Worm (Caenorhabditis elegans) whole organism, young adult: ENCODE measurements around the gene srh-283.
A peak's percentile ranks its signal among the peaks of the same experiment; 100 is the strongest.

Experiments used
- B0261.1 ChIP-seq: sonication (generic microtip); optimal IDR thresholded peaks from 2 replicates; lab custom pipeline; 2016; ENCODE audit warnings: mild to moderate bottlenecking, missing genetic modification characterization, moderate library complexity, missing compliant biosample characterization
- C06A6.2 ChIP-seq: fragments of 200-800 bp; sonication (Bioruptor generic); conservative IDR thresholded peaks from 2 replicates; pipeline ENCODE4 v1.3.6; 2022; ENCODE audit warnings: missing genetic modification characterization, missing compliant biosample characterization
- C17E4.6 ChIP-seq: fragments of 200-800 bp; sonication (Bioruptor generic); IDR thresholded peaks from 2 replicates; pipeline ENCODE4 v1.3.6; 2022; ENCODE audit warnings: missing genetic modification reagents, missing genetic modification characterization, missing compliant biosample characterization
- D2030.7 ChIP-seq: fragments of 200-800 bp; sonication (Bioruptor generic); IDR thresholded peaks from 2 replicates; pipeline ENCODE4 v1.3.6; 2022; ENCODE audit warnings: missing genetic modification reagents, missing genetic modification characterization, missing compliant biosample characterization
- F55B11.4 ChIP-seq: sonication (generic microtip); optimal IDR thresholded peaks from 2 replicates; lab custom pipeline; 2016; ENCODE audit warnings: missing compliant biosample characterization, missing genetic modification characterization, borderline replicate concordance; ENCODE audit not compliant: insufficient read depth
- F57A8.1 ChIP-seq: fragments of 200-800 bp; sonication (Bioruptor generic); optimal IDR thresholded peaks from 2 replicates; lab custom pipeline; 2018; ENCODE audit warnings: mild to moderate bottlenecking, missing genetic modification characterization, moderate library complexity, missing compliant biosample characterization
- ZK185.1 ChIP-seq: sonication (generic microtip); optimal IDR thresholded peaks from 2 replicates; lab custom pipeline; 2016; ENCODE audit warnings: mild to moderate bottlenecking, missing genetic modification characterization, missing compliant biosample characterization; ENCODE audit not compliant: poor library complexity, severe bottlenecking
- akir-1 ChIP-seq: fragments of 200-800 bp; sonication (Bioruptor generic); optimal IDR thresholded peaks from 2 replicates; lab custom pipeline; 2018; ENCODE audit warnings: mild to moderate bottlenecking, missing genetic modification characterization, moderate library complexity, missing compliant biosample characterization
- aptf-2 ChIP-seq: fragments of 200-800 bp; sonication (Bioruptor generic); conservative IDR thresholded peaks from 2 replicates; pipeline ENCODE4 v1.3.6; 2022; ENCODE audit warnings: missing genetic modification reagents, missing genetic modification characterization, missing compliant biosample characterization
- bed-1 ChIP-seq: fragments of 200-800 bp; sonication (Bioruptor generic); IDR thresholded peaks from 2 replicates; pipeline ENCODE4 v1.3.6; 2022; ENCODE audit warnings: missing genetic modification reagents, missing genetic modification characterization, missing compliant biosample characterization
- cebp-1 ChIP-seq, 2 experiments: fragments of 200-800 bp in 1 of 2; sonication (Bioruptor generic) in 1 of 2; sonication (generic microtip) in 1 of 2; IDR thresholded peaks in 1 of 2; optimal IDR thresholded peaks in 1 of 2; 2 replicates each; pipeline versions ENCODE4 v1.3.6 to Lab custom; 2017 to 2022; ENCODE audit warnings: missing compliant biosample characterization in 2 of 2, missing genetic modification characterization in 2 of 2, mild to moderate bottlenecking in 1 of 2, missing genetic modification reagents in 1 of 2, moderate library complexity in 1 of 2
- ceh-58 ChIP-seq: fragments of 200-800 bp; sonication (Bioruptor generic); IDR thresholded peaks from 2 replicates; pipeline ENCODE4 v1.3.6; 2022; ENCODE audit warnings: missing genetic modification characterization, missing compliant biosample characterization
- ceh-91 ChIP-seq: fragments of 200-800 bp; sonication (Bioruptor generic); IDR thresholded peaks from 2 replicates; pipeline ENCODE4 v1.3.6; 2022; ENCODE audit warnings: missing genetic modification reagents, missing genetic modification characterization, missing compliant biosample characterization
- chd-7 ChIP-seq: sonication (generic microtip); optimal IDR thresholded peaks from 2 replicates; lab custom pipeline; 2016; ENCODE audit warnings: mild to moderate bottlenecking, missing genetic modification characterization, moderate library complexity, missing compliant biosample characterization
- egl-44 ChIP-seq: fragments of 200-800 bp; sonication (Bioruptor generic); IDR thresholded peaks from 2 replicates; pipeline ENCODE4 v1.3.6; 2022; ENCODE audit warnings: missing genetic modification reagents, missing genetic modification characterization, missing compliant biosample characterization
- ekl-4 ChIP-seq: fragments of 200-800 bp; sonication (Bioruptor generic); IDR thresholded peaks from 2 replicates; pipeline ENCODE4 v1.3.6; 2022; ENCODE audit warnings: missing genetic modification reagents, missing genetic modification characterization, missing compliant biosample characterization
- fkh-3 ChIP-seq: sonication (generic microtip); optimal IDR thresholded peaks from 2 replicates; lab custom pipeline; 2016; ENCODE audit warnings: mild to moderate bottlenecking, missing genetic modification characterization, missing compliant biosample characterization
- lin-26 ChIP-seq: fragments of 200-800 bp; sonication (Bioruptor generic); IDR thresholded peaks from 2 replicates; pipeline ENCODE4 v1.3.6; 2022; ENCODE audit warnings: missing genetic modification reagents, missing genetic modification characterization, missing compliant biosample characterization
- lin-40 ChIP-seq: sonication (generic microtip); optimal IDR thresholded peaks from 2 replicates; lab custom pipeline; 2016; ENCODE audit warnings: missing genetic modification characterization, mild to moderate bottlenecking, missing compliant biosample characterization, missing genotype, missing genetic modification reagents
- madf-10 ChIP-seq: sonication (generic microtip); optimal IDR thresholded peaks from 2 replicates; lab custom pipeline; 2016; ENCODE audit warnings: mild to moderate bottlenecking, missing genetic modification characterization, missing compliant biosample characterization
- madf-6 ChIP-seq: fragments of 200-800 bp; sonication (Bioruptor generic); IDR thresholded peaks from 2 replicates; pipeline ENCODE4 v1.3.6; 2022; ENCODE audit warnings: missing genetic modification reagents, missing genetic modification characterization, missing compliant biosample characterization
- mes-4 ChIP-seq: sonication (generic microtip); optimal IDR thresholded peaks from 2 replicates; lab custom pipeline; 2016; ENCODE audit warnings: missing genotype, missing genetic modification characterization, missing compliant biosample characterization
- mxl-1 ChIP-seq: sonication (generic microtip); optimal IDR thresholded peaks from 2 replicates; lab custom pipeline; 2016; ENCODE audit warnings: missing genetic modification characterization, missing compliant biosample characterization
- nfya-1 ChIP-seq: sonication (generic microtip); optimal IDR thresholded peaks from 2 replicates; lab custom pipeline; 2017; ENCODE audit warnings: antibody characterized with exemption, missing compliant biosample characterization, missing genetic modification characterization, borderline replicate concordance; ENCODE audit not compliant: insufficient read depth
- pha-4 ChIP-seq: fragments of 150-350 bp; sonication (generic microtip); optimal IDR thresholded peaks from 2 replicates; lab custom pipeline; 2014; ENCODE audit warnings: missing biosample characterization, missing genetic modification reagents, missing genetic modification characterization
- rpc-1 ChIP-seq, 2 experiments: fragments of 150-350 bp in 1 of 2; sonication (generic microtip) in 1 of 2; optimal IDR thresholded peaks; 2 replicates each; lab custom pipeline; 2014 to 2018; ENCODE audit warnings: missing biosample characterization in 1 of 2, missing genetic modification characterization in 1 of 2, missing genetic modification reagents in 1 of 2, missing genotype in 1 of 2
- snpc-1.1 ChIP-seq: sonication (generic microtip); optimal IDR thresholded peaks from 2 replicates; lab custom pipeline; 2017; ENCODE audit warnings: missing genetic modification characterization, mild to moderate bottlenecking, missing compliant biosample characterization, antibody characterized with exemption, moderate library complexity, missing genotype, missing genetic modification reagents; ENCODE audit not compliant: insufficient read depth
- snpc-3.4 ChIP-seq: sonication (generic microtip); optimal IDR thresholded peaks from 2 replicates; lab custom pipeline; 2017; ENCODE audit warnings: missing genetic modification characterization, mild to moderate bottlenecking, missing compliant biosample characterization, antibody characterized with exemption, moderate library complexity, missing genotype, missing genetic modification reagents
- snpc-4 ChIP-seq, 5 experiments: fragments of 150-350 bp in 1 of 5; sonication (generic microtip) in 4 of 5; optimal IDR thresholded peaks; 2 replicates each; lab custom pipeline; 2014 to 2018; ENCODE audit warnings: missing genetic modification characterization in 5 of 5, missing biosample characterization in 3 of 5, antibody characterized with exemption in 2 of 5, mild to moderate bottlenecking in 2 of 5, missing compliant biosample characterization in 2 of 5, missing genotype in 2 of 5, moderate library complexity in 2 of 5, missing genetic modification reagents in 1 of 5
- somi-1 ChIP-seq: fragments of 200-800 bp; sonication (Bioruptor generic); optimal IDR thresholded peaks from 2 replicates; lab custom pipeline; 2018; ENCODE audit warnings: mild to moderate bottlenecking, missing genetic modification characterization, missing compliant biosample characterization
- sptf-2 ChIP-seq: fragments of 200-800 bp; sonication (Bioruptor generic); optimal IDR thresholded peaks from 2 replicates; lab custom pipeline; 2018; ENCODE audit warnings: mild to moderate bottlenecking, missing genetic modification characterization, missing compliant biosample characterization
- tbp1 ChIP-seq: fragments of 200-800 bp; sonication (Bioruptor generic); optimal IDR thresholded peaks from 2 replicates; lab custom pipeline; 2018; ENCODE audit warnings: mild to moderate bottlenecking, missing genetic modification characterization, missing compliant biosample characterization
- zfh-2 ChIP-seq: fragments of 200-800 bp; sonication (Bioruptor generic); conservative IDR thresholded peaks from 2 replicates; pipeline ENCODE4 v1.3.6; 2022; ENCODE audit warnings: missing genetic modification reagents, missing genetic modification characterization, missing compliant biosample characterization
- zim-3 ChIP-seq: sonication (generic microtip); optimal IDR thresholded peaks from 2 replicates; lab custom pipeline; 2017; ENCODE audit warnings: mild to moderate bottlenecking, missing genetic modification characterization, moderate library complexity, missing compliant biosample characterization
- ztf-25 ChIP-seq: fragments of 200-800 bp; sonication (Bioruptor generic); IDR thresholded peaks from 2 replicates; pipeline ENCODE4 v1.3.6; 2022; ENCODE audit warnings: missing genetic modification reagents, missing genetic modification characterization, missing compliant biosample characterization
- ztf-3 ChIP-seq: fragments of 200-800 bp; sonication (Bioruptor generic); optimal IDR thresholded peaks from 2 replicates; lab custom pipeline; 2018; ENCODE audit warnings: mild to moderate bottlenecking, missing genetic modification characterization, missing compliant biosample characterization
- ztf-6 ChIP-seq: fragments of 200-800 bp; sonication (Bioruptor generic); IDR thresholded peaks from 2 replicates; pipeline ENCODE4 v1.3.6; 2022; ENCODE audit warnings: missing genetic modification reagents, missing genetic modification characterization, missing compliant biosample characterization

srh-283 gene

ce11 chrV:17767249-17767648 lies 2.1 kb downstream of the srh-283 start, which contains the start of gene srh-284 (continued):
- TF ChIP-seq ztf-25 (GFP tag; lab: Robert Waterston, UW) (no peak), chd-7 (tag; lab: Kevin White, UChicago) (no peak), ztf-3 (GFP tag; lab: Kevin White, UChicago) (no peak)

DNA sequence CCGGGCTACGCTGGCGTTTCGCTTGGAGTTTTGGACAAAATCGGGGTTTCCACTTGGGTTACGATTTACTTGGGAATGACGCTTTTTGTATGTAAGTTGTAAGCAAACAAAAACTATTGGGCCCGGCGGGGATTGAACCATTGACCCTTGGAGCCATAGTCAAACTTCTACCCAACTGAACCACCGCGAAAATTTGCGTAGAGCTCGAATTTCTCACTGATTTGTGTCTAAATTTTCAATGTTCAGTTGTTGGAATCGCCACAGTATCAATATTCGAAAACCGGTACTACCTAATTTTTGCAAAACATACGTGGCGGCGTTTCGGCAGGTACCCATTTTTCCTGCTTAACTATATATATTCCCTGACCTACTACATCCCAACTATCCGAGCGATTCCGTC lies 2.6 kb downstream of the srh-283 start:
- TF ChIP-seq rpc-1 (optimal IDR thresholded peaks at IDR 0.05; lab: Kevin White, UChicago) = no peak
- TF ChIP-seq rpc-1 (tag; optimal IDR thresholded peaks at IDR 0.05; lab: Kevin White, UChicago) = peak; percentile 61
- no peak for TF ChIP-seq madf-10 (tag; lab: Kevin White, UChicago)
- TF ChIP-seq snpc-1.1 = no peak
- no peak for TF ChIP-seq F55B11.4 (tag; lab: Kevin White, UChicago)
- TF ChIP-seq ceh-91 (GFP tag; lab: Robert Waterston, UW) = no peak
- TF ChIP-seq mes-4 (tag; lab: Kevin White, UChicago) = no peak
- peak; percentile 29 for TF ChIP-seq B0261.1 (tag; lab: Kevin White, UChicago)
- no peak for TF ChIP-seq cebp-1 (GFP tag; IDR thresholded peaks at IDR 0.05; lab: Robert Waterston, UW)
- no peak for TF ChIP-seq cebp-1 (tag; optimal IDR thresholded peaks at IDR 0.05; lab: Kevin White, UChicago)
- 0 out of 2 replicates have a peak, but pooled peaks have one; percentile 32 for TF ChIP-seq lin-26 (GFP tag; lab: Robert Waterston, UW)
- peak; percentile 74 for TF ChIP-seq tbp1 (GFP tag; lab: Kevin White, UChicago)
- no peak for TF ChIP-seq bed-1
- no peak for TF ChIP-seq sptf-2
- TF ChIP-seq ZK185.1 = no peak
- TF ChIP-seq zfh-2 (GFP tag; lab: Robert Waterston, UW) = no peak
- no peak for TF ChIP-seq ztf-6 (GFP tag; lab: Robert Waterston, UW)
- no peak for TF ChIP-seq mxl-1 (tag; lab: Kevin White, UChicago)

DNA sequence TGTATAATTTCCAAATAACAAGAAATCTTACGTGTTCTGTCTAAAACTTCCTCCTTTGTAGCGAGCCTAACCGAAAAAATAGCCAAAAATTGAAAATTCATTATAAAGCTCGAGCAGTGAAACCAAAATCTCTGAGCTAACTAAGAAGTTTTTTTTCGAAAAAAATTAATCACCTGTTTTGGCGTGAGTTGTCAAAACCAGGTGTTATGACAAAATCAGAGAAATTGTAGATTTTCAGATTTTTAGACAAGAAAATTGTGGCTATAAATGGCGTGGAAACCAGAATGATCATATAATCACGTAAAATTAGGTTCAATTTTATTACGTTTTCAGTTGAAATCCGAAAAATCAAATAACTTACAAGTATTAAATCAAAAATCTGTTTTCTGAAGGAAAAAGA lies 8.0 kb downstream of the srh-283 start, which contains the start of gene sre-21:
sre-21 (minus strand) TSS at position 101 of the 400 bp plus-strand sequence.
- TF ChIP-seq madf-6 = no peak
- no peak for TF ChIP-seq zfh-2 (GFP tag; lab: Robert Waterston, UW)
- no peak for TF ChIP-seq nfya-1
- TF ChIP-seq C06A6.2 (GFP tag; lab: Robert Waterston, UW) = no peak
- TF ChIP-seq snpc-3.4 (tag; lab: Kevin White, UChicago) = no peak
- TF ChIP-seq D2030.7 = no peak
- TF ChIP-seq ceh-58 (GFP tag; lab: Robert Waterston, UW) = no peak
- no peak for TF ChIP-seq C17E4.6
- TF ChIP-seq akir-1 = no peak
- no peak for TF ChIP-seq pha-4 (tag; lab: Kevin White, UChicago)
- no peak for TF ChIP-seq lin-40 (tag; lab: Kevin White, UChicago)
- no peak for TF ChIP-seq zim-3 (tag; lab: Kevin White, UChicago)
- no peak for TF ChIP-seq snpc-4 (GFP tag; optimal IDR thresholded peaks at IDR 0.05; lab: Kevin White, UChicago)
- TF ChIP-seq snpc-4 (tag; optimal IDR thresholded peaks at IDR 0.05; lab: Kevin White, UChicago) = no peak
- no peak for TF ChIP-seq egl-44
- TF ChIP-seq fkh-3 (tag; lab: Kevin White, UChicago) = no peak
- no peak for TF ChIP-seq ZK185.1
- TF ChIP-seq ekl-4 (GFP tag; lab: Robert Waterston, UW) = no peak
- TF ChIP-seq F57A8.1 (GFP tag; lab: Kevin White, UChicago) = no peak
- no peak for TF ChIP-seq aptf-2 (GFP tag; lab: Robert Waterston, UW)
- no peak for TF ChIP-seq somi-1 (GFP tag; lab: Kevin White, UChicago)
